Fruit fly (Drosophila melanogaster) whole organism, prepupa: Measurements from ENCODE around the gene GNBP1.

Source experiments
- CG10631 ChIP-seq: fragments of 200-800 bp; sonication (Bioruptor generic); optimal IDR thresholded peaks from 2 replicates; lab custom pipeline; 2016; ENCODE audit warnings: missing biosample characterization, missing genetic modification characterization
- CG10669 ChIP-seq: fragments of 200-800 bp; sonication (Bioruptor generic); optimal IDR thresholded peaks from 3 replicates; lab custom pipeline; 2018; ENCODE audit warnings: missing biosample characterization, mild to moderate bottlenecking, missing genetic modification characterization, moderate library complexity
- CG11294 ChIP-seq: fragments of 200-800 bp; sonication (Bioruptor generic); IDR thresholded peaks from 2 replicates; pipeline ENCODE4 v1.3.6; 2022; ENCODE audit warnings: missing biosample characterization, missing genetic modification characterization
- CG11762 ChIP-seq: fragments of 200-800 bp; sonication (Bioruptor generic); optimal IDR thresholded peaks from 3 replicates; lab custom pipeline; 2016; ENCODE audit warnings: missing biosample characterization, missing genetic modification characterization; ENCODE audit not compliant: insufficient read depth
- CG15336 ChIP-seq: fragments of 200-800 bp; sonication (Bioruptor generic); IDR thresholded peaks from 2 replicates; pipeline ENCODE4 v1.3.6; 2022; ENCODE audit warnings: missing biosample characterization, missing genetic modification characterization
- CG1621 ChIP-seq: fragments of 200-800 bp; sonication (Bioruptor generic); optimal IDR thresholded peaks from 3 replicates; lab custom pipeline; 2018; ENCODE audit warnings: missing biosample characterization, mild to moderate bottlenecking, missing genetic modification characterization
- CG16779 ChIP-seq: fragments of 200-800 bp; sonication (Bioruptor generic); optimal IDR thresholded peaks from 3 replicates; lab custom pipeline; 2017; ENCODE audit warnings: missing biosample characterization, mild to moderate bottlenecking, missing genetic modification characterization
- CG3032 ChIP-seq: fragments of 200-800 bp; optimal IDR thresholded peaks from 2 replicates; lab custom pipeline; 2019; ENCODE audit warnings: missing biosample characterization, mild to moderate bottlenecking, missing genetic modification characterization, moderate library complexity
- CG34406 ChIP-seq: fragments of 200-800 bp; sonication (Bioruptor generic); optimal IDR thresholded peaks from 3 replicates; lab custom pipeline; 2016; ENCODE audit warnings: missing biosample characterization, missing genetic modification characterization
- CG3919 ChIP-seq: fragments of 200-800 bp; sonication (Bioruptor generic); optimal IDR thresholded peaks from 3 replicates; lab custom pipeline; 2016; ENCODE audit warnings: missing biosample characterization, missing genetic modification characterization
- CG6163 ChIP-seq: fragments of 200-800 bp; sonication (Bioruptor generic); IDR thresholded peaks from 3 replicates; pipeline ENCODE4 v1.3.6; 2022; ENCODE audit warnings: missing biosample characterization, missing genetic modification characterization
- CG6276 ChIP-seq: fragments of 200-800 bp; sonication (Bioruptor generic); optimal IDR thresholded peaks from 2 replicates; lab custom pipeline; 2017; ENCODE audit warnings: missing biosample characterization, mild to moderate bottlenecking, missing genetic modification characterization
- CG6792 ChIP-seq: fragments of 200-800 bp; sonication (Bioruptor generic); optimal IDR thresholded peaks from 3 replicates; lab custom pipeline; 2016; ENCODE audit warnings: missing biosample characterization, missing genetic modification characterization
- CG6808 ChIP-seq: fragments of 200-800 bp; sonication (Bioruptor generic); optimal IDR thresholded peaks from 3 replicates; lab custom pipeline; 2017; ENCODE audit warnings: missing biosample characterization, missing genetic modification characterization, mild to moderate bottlenecking, moderate library complexity, missing genetic modification reagents
- CG6854 ChIP-seq: fragments of 200-800 bp; sonication (Bioruptor generic); optimal IDR thresholded peaks from 2 replicates; lab custom pipeline; 2017; ENCODE audit warnings: missing biosample characterization, mild to moderate bottlenecking, missing genetic modification characterization
- CG7368 ChIP-seq: fragments of 200-800 bp; sonication (Bioruptor generic); optimal IDR thresholded peaks from 3 replicates; lab custom pipeline; 2016; ENCODE audit warnings: missing biosample characterization, missing genetic modification characterization
- CG8319 ChIP-seq: fragments of 200-800 bp; sonication (Bioruptor generic); optimal IDR thresholded peaks from 3 replicates; lab custom pipeline; 2016; ENCODE audit warnings: missing biosample characterization, missing genetic modification characterization
- CG8632 ChIP-seq: fragments of 200-800 bp; sonication (Bioruptor generic); optimal IDR thresholded peaks from 3 replicates; lab custom pipeline; 2016; ENCODE audit warnings: missing biosample characterization, missing genetic modification characterization
- Eip75B ChIP-seq: fragments of 200-800 bp; sonication (Bioruptor generic); optimal IDR thresholded peaks from 3 replicates; lab custom pipeline; 2016; ENCODE audit warnings: missing biosample characterization, missing genetic modification characterization
- Eip78C ChIP-seq: fragments of 200-800 bp; sonication (Bioruptor generic); peaks from one replicate; lab custom pipeline; 2016; ENCODE audit warnings: missing biosample characterization, missing genetic modification characterization
- Eip93F ChIP-seq: fragments of 200-800 bp; sonication (Bioruptor generic); optimal IDR thresholded peaks from 2 replicates; lab custom pipeline; 2016; ENCODE audit warnings: missing biosample characterization, mild to moderate bottlenecking, missing genetic modification characterization
- Gug ChIP-seq: fragments of 200-800 bp; sonication (Bioruptor generic); IDR thresholded peaks from 2 replicates; pipeline ENCODE4 v1.3.6; 2022; ENCODE audit warnings: missing biosample characterization, missing genetic modification characterization
- Hr38 ChIP-seq: sonication (Bioruptor generic); optimal IDR thresholded peaks from 2 replicates; lab custom pipeline; 2016; ENCODE audit warnings: missing biosample characterization, missing genetic modification characterization
- Lpt ChIP-seq: fragments of 200-800 bp; sonication (Bioruptor generic); optimal IDR thresholded peaks from 3 replicates; lab custom pipeline; 2016; ENCODE audit warnings: missing biosample characterization, missing genetic modification characterization
- Smox ChIP-seq: fragments of 200-800 bp; sonication (Bioruptor generic); optimal IDR thresholded peaks from 3 replicates; lab custom pipeline; 2016; ENCODE audit warnings: missing biosample characterization, missing genetic modification characterization
- Sox14 ChIP-seq: fragments of 200-800 bp; sonication (Bioruptor generic); optimal IDR thresholded peaks from 3 replicates; lab custom pipeline; 2016; ENCODE audit warnings: missing biosample characterization, missing genetic modification characterization
- Sox15 ChIP-seq: fragments of 200-800 bp; sonication (Bioruptor generic); optimal IDR thresholded peaks from 3 replicates; lab custom pipeline; 2016; ENCODE audit warnings: missing biosample characterization, missing genetic modification characterization
- cyc ChIP-seq: fragments of 200-800 bp; sonication (Bioruptor generic); optimal IDR thresholded peaks from 3 replicates; lab custom pipeline; 2016; ENCODE audit warnings: missing biosample characterization, missing genetic modification characterization
- dac ChIP-seq: fragments of 200-800 bp; sonication (Bioruptor generic); optimal IDR thresholded peaks from 2 replicates; lab custom pipeline; 2017; ENCODE audit warnings: missing biosample characterization, mild to moderate bottlenecking, missing genetic modification characterization
- dsx ChIP-seq: fragments of 200-800 bp; optimal IDR thresholded peaks from 3 replicates; lab custom pipeline; 2019; ENCODE audit warnings: missing biosample characterization, mild to moderate bottlenecking, missing genetic modification characterization, moderate library complexity; ENCODE audit not compliant: poor library complexity, severe bottlenecking
- eg ChIP-seq: fragments of 200-800 bp; sonication (Bioruptor generic); IDR thresholded peaks from 3 replicates; pipeline ENCODE4 v1.3.6; 2022; ENCODE audit warnings: missing biosample characterization, missing genetic modification characterization
- esn ChIP-seq: fragments of 200-800 bp; sonication (Bioruptor generic); optimal IDR thresholded peaks from 2 replicates; lab custom pipeline; 2016; ENCODE audit warnings: missing biosample characterization, mild to moderate bottlenecking, missing genetic modification characterization, moderate library complexity
- fd59A ChIP-seq: fragments of 200-800 bp; sonication (Bioruptor generic); optimal IDR thresholded peaks from 2 replicates; lab custom pipeline; 2017; ENCODE audit warnings: missing biosample characterization, mild to moderate bottlenecking, missing genetic modification characterization, missing genetic modification reagents
- lz ChIP-seq: fragments of 200-800 bp; sonication (Bioruptor generic); optimal IDR thresholded peaks from 3 replicates; lab custom pipeline; 2016; ENCODE audit warnings: missing biosample characterization, missing genetic modification characterization
- pdm3 ChIP-seq: fragments of 200-800 bp; sonication (Bioruptor generic); optimal IDR thresholded peaks from 3 replicates; lab custom pipeline; 2016; ENCODE audit warnings: missing biosample characterization, missing genetic modification characterization
- salr ChIP-seq, 2 experiments: fragments of 200-800 bp; sonication (Bioruptor generic); optimal IDR thresholded peaks; 3 replicates each; lab custom pipeline; 2016 to 2018; ENCODE audit warnings: missing biosample characterization in 2 of 2, missing genetic modification characterization in 2 of 2, mild to moderate bottlenecking in 1 of 2
- spab ChIP-seq: fragments of 200-800 bp; sonication (Bioruptor generic); optimal IDR thresholded peaks from 2 replicates; lab custom pipeline; 2017; ENCODE audit warnings: missing biosample characterization, mild to moderate bottlenecking, missing genetic modification characterization, missing genetic modification reagents
- ss ChIP-seq, 2 experiments: fragments of 200-800 bp; sonication (Bioruptor generic); optimal IDR thresholded peaks; 2 replicates in 1 of 2; 3 replicates in 1 of 2; lab custom pipeline; 2017 to 2018; ENCODE audit warnings: mild to moderate bottlenecking in 2 of 2, missing biosample characterization in 2 of 2, missing genetic modification characterization in 2 of 2, moderate library complexity in 1 of 2
- svp ChIP-seq: fragments of 200-800 bp; sonication (Bioruptor generic); peaks from one replicate; lab custom pipeline; 2016; ENCODE audit warnings: missing biosample characterization, missing genetic modification characterization
- topi ChIP-seq: fragments of 200-800 bp; sonication (Bioruptor generic); optimal IDR thresholded peaks from 3 replicates; lab custom pipeline; 2016; ENCODE audit warnings: missing biosample characterization, missing genetic modification characterization

The GNBP1 gene

DNA sequence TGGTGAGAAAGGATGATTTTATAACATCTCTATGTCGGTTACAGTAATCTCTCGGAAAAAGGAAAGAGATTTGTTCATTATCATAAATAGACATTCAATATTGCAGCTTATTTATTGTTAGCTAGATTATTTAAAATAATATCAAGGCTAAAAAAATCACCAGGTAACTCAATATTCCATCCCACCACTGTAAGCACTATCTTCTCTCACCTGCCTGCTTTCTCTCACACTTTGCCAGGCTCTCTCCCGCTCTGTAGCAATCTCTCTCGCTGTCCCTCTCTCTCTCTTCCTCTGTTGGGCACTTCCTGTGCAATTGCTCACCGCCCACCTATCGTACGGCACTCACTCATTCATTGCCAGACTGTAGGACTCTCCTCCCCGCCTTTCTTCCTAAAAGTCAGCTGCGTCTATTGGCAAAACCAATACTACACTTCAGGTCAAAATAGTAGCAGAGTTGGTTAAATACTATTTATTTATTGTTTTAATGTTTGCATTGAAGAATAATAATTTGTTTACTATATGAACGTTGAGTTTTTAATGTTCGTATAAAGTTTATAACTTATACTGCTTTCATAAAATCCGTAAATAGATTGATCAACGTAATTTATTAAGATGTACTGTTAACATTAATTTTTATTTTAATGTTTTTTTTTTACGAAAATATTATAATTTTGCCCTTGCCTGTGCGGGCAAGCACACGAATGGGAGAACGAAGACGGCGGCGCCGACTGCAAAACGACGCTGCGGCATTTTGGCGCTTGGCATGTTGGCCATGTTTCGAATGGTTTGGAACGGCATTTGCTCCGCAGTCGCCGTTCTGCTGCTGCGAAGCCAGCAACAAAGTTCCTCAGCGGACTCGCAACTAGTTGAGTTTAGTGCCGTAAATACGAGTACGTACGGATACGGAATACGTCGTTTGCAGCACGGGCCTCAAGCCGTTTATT is 34.7 kb upstream of the GNBP1 start (continued):
- TF ChIP-seq CG11762 (GFP tag; lab: Kevin White, UChicago) (peak; percentile 88), Sox15 (GFP tag; lab: Kevin White, UChicago) (peak; percentile 88), CG11294 (GFP tag; lab: Robert Waterston, UW) (peak; percentile 97), CG6276 (GFP tag; lab: Kevin White, UChicago) (peak; percentile 90), CG1621 (tag; lab: Kevin White, UChicago) (peak; percentile 71), salr (GFP tag; optimal IDR thresholded peaks at IDR 0.05; lab: Kevin White, UChicago) (peak; percentile 74 to 92), CG10631 (GFP tag; lab: Kevin White, UChicago) (peak; percentile 84), CG7368 (GFP tag; lab: Kevin White, UChicago) (peak; percentile 82), CG34406 (GFP tag; lab: Kevin White, UChicago) (peak; percentile 86), svp (GFP tag; lab: Kevin White, UChicago) (peak; percentile 92), eg (GFP tag; lab: Robert Waterston, UW) (peak; percentile 99), CG3032 (tag; lab: Kevin White, UChicago) (peak; percentile 75), esn (GFP tag; lab: Kevin White, UChicago) (peak; percentile 88), Smox (GFP tag; lab: Kevin White, UChicago) (peak; percentile 91), CG15336 (GFP tag; lab: Robert Waterston, UW) (peak; percentile 98), CG6854 (GFP tag; lab: Kevin White, UChicago) (peak; percentile 56), CG8319 (GFP tag; lab: Kevin White, UChicago) (peak; percentile 81), CG8632 (GFP tag; lab: Kevin White, UChicago) (peak; percentile 83), CG3919 (peak; percentile 98), pdm3 (GFP tag; lab: Kevin White, UChicago) (peak; percentile 94), Hr38 (GFP tag; lab: Kevin White, UChicago) (peak; percentile 91), Eip78C (peak; percentile 96), CG10669 (peak; percentile 68), topi (GFP tag; lab: Kevin White, UChicago) (peak; percentile 92), Lpt (peak; percentile 97), fd59A (GFP tag; lab: Kevin White, UChicago) (peak; percentile 72), Sox14 (GFP tag; lab: Kevin White, UChicago) (peak; percentile 96), dsx (GFP tag; lab: Kevin White, UChicago) (peak; percentile 68), CG6163 (peak; percentile 99), Eip93F (peak; percentile 38), CG16779 (tag; lab: Kevin White, UChicago) (peak; percentile 81), Gug (GFP tag; lab: Robert Waterston, UW) (peak; percentile 98), Eip75B (GFP tag; lab: Kevin White, UChicago) (peak; percentile 85), ss (GFP tag; optimal IDR thresholded peaks at IDR 0.05; lab: Kevin White, UChicago) (peak; percentile 45 to 70), cyc (GFP tag; lab: Kevin White, UChicago) (peak; percentile 95), dac (peak; percentile 73), CG6792 (GFP tag; lab: Kevin White, UChicago) (peak; percentile 76), CG6808 (GFP tag; lab: Kevin White, UChicago) (peak; percentile 68)

DNA sequence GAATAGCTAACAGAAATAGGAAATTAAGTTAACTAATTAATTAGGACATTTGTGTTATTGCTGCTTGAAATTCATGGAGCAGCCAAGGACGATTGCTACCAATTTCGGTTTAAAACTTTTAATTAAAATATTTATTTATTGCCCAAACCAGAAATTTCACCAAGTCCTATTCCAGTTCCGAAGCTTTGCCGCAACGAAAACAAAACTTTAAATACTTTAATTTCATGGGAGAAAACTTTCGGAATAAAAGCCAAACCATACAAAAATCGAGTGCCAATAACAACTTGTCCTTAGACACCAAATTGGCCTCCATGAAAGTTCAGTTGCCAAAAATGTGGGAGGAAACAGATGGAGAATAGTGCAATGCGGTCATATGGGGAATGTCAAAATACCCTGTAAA is 32.4 kb upstream of the GNBP1 start:
- TF ChIP-seq spab (GFP tag; lab: Kevin White, UChicago) (no peak), CG3919 (no peak), lz (GFP tag; lab: Kevin White, UChicago) (no peak), Sox14 (GFP tag; lab: Kevin White, UChicago) (no peak), salr (GFP tag; optimal IDR thresholded peaks at IDR 0.05; lab: Kevin White, UChicago) (no peak), fd59A (GFP tag; lab: Kevin White, UChicago) (no peak)
- TF ChIP-seq, all 60 proteins: peak for 0
